Worm (Caenorhabditis elegans): ENCODE data around the gene lgc-20.

lgc-20 gene

ce11 chrII:11336163-11336562 lies 7.2 kb downstream of the lgc-20 start:
- no peak for TF ChIP-seq klf-2 (GFP tag; conservative IDR thresholded peaks at IDR 0.05)
- no peak for TF ChIP-seq cog-1 (tag; optimal IDR thresholded peaks at IDR 0.05)
- no peak for TF ChIP-seq tab-1 (GFP tag; IDR thresholded peaks at IDR 0.05)
- no peak for TF ChIP-seq med-1 (GFP tag; optimal IDR thresholded peaks at IDR 0.05; ENCODE audit: insufficient read depth)
- TF ChIP-seq flt-1 (GFP tag; IDR thresholded peaks at IDR 0.05), result no peak
- TF ChIP-seq ztf-29 (GFP tag; IDR thresholded peaks at IDR 0.05), result no peak
- TF ChIP-seq T22C8.4 (GFP tag; IDR thresholded peaks at IDR 0.05), result no peak
- no peak for TF ChIP-seq ztf-23 (GFP tag; IDR thresholded peaks at IDR 0.05)
- no peak for TF ChIP-seq ref-1 (GFP tag; conservative IDR thresholded peaks at IDR 0.05)

ce11 chrII:11335670-11336069 lies 7.7 kb downstream of the lgc-20 start:
- TF ChIP-seq ztf-23 (GFP tag; IDR thresholded peaks at IDR 0.05), result no peak
- no peak for TF ChIP-seq ztf-29 (GFP tag; IDR thresholded peaks at IDR 0.05)
- TF ChIP-seq med-1 (GFP tag; optimal IDR thresholded peaks at IDR 0.05; ENCODE audit: insufficient read depth), result no peak
- TF ChIP-seq ref-1 (GFP tag; conservative IDR thresholded peaks at IDR 0.05), result no peak
- TF ChIP-seq T22C8.4 (GFP tag; IDR thresholded peaks at IDR 0.05), result no peak
- no peak for TF ChIP-seq tab-1 (GFP tag; IDR thresholded peaks at IDR 0.05)
- TF ChIP-seq cog-1 (tag; optimal IDR thresholded peaks at IDR 0.05), result no peak
- TF ChIP-seq flt-1 (GFP tag; IDR thresholded peaks at IDR 0.05), result no peak
- no peak for TF ChIP-seq klf-2 (GFP tag; conservative IDR thresholded peaks at IDR 0.05)

- TF ChIP-seq T22C8.4 (GFP tag; IDR thresholded peaks at IDR 0.05), result no peak
- no peak for TF ChIP-seq med-1 (GFP tag; optimal IDR thresholded peaks at IDR 0.05; ENCODE audit: insufficient read depth)
- no peak for TF ChIP-seq cog-1 (tag; optimal IDR thresholded peaks at IDR 0.05)
- TF ChIP-seq flt-1 (GFP tag; IDR thresholded peaks at IDR 0.05), result no peak
- no peak for TF ChIP-seq tab-1 (GFP tag; IDR thresholded peaks at IDR 0.05)
- no peak for TF ChIP-seq ref-1 (GFP tag; conservative IDR thresholded peaks at IDR 0.05)
- TF ChIP-seq klf-2 (GFP tag; conservative IDR thresholded peaks at IDR 0.05), result no peak
- no peak for TF ChIP-seq ztf-29 (GFP tag; IDR thresholded peaks at IDR 0.05)
- no peak for TF ChIP-seq ztf-23 (GFP tag; IDR thresholded peaks at IDR 0.05)
Observed at ce11 chrII:11333846-11334638, 9.4 kb downstream of the lgc-20 start.

ce11 chrII:11333375-11333774 lies 10.0 kb downstream of the lgc-20 start:
- TF ChIP-seq cog-1 (tag; optimal IDR thresholded peaks at IDR 0.05) (no peak), ztf-23 (GFP tag; IDR thresholded peaks at IDR 0.05) (no peak), ztf-29 (GFP tag; IDR thresholded peaks at IDR 0.05) (no peak), T22C8.4 (GFP tag; IDR thresholded peaks at IDR 0.05) (no peak), ref-1 (GFP tag; conservative IDR thresholded peaks at IDR 0.05) (no peak), med-1 (GFP tag; optimal IDR thresholded peaks at IDR 0.05; ENCODE audit: insufficient read depth) (no peak), flt-1 (GFP tag; IDR thresholded peaks at IDR 0.05) (no peak), tab-1 (GFP tag; IDR thresholded peaks at IDR 0.05) (no peak), klf-2 (GFP tag; conservative IDR thresholded peaks at IDR 0.05) (no peak)

ce11 chrII:11329021-11329479 lies 14.4 kb downstream of the lgc-20 start, which contains the start of gene tag-180:
TSS of gene tag-180 (minus strand) at chrII:11329429.
- TF ChIP-seq med-1 (GFP tag; optimal IDR thresholded peaks at IDR 0.05; ENCODE audit: insufficient read depth) (no peak), klf-2 (GFP tag; conservative IDR thresholded peaks at IDR 0.05) (no peak), ztf-29 (GFP tag; IDR thresholded peaks at IDR 0.05) (no peak), ref-1 (GFP tag; conservative IDR thresholded peaks at IDR 0.05) (no peak), T22C8.4 (GFP tag; IDR thresholded peaks at IDR 0.05) (no peak), tab-1 (GFP tag; IDR thresholded peaks at IDR 0.05) (no peak), ztf-23 (GFP tag; IDR thresholded peaks at IDR 0.05) (no peak)

ce11 chrII:11319591-11319990 lies 23.8 kb downstream of the lgc-20 start, which contains the start of gene nlp-51:
TSS of gene nlp-51 (minus strand) at chrII:11319691.
- TF ChIP-seq med-1 (GFP tag; optimal IDR thresholded peaks at IDR 0.05; ENCODE audit: insufficient read depth) (no peak), flt-1 (GFP tag; IDR thresholded peaks at IDR 0.05) (no peak), ztf-29 (GFP tag; IDR thresholded peaks at IDR 0.05) (no peak), cog-1 (tag; optimal IDR thresholded peaks at IDR 0.05) (no peak), klf-2 (GFP tag; conservative IDR thresholded peaks at IDR 0.05) (no peak), ztf-23 (GFP tag; IDR thresholded peaks at IDR 0.05) (no peak), ref-1 (GFP tag; conservative IDR thresholded peaks at IDR 0.05) (no peak), T22C8.4 (GFP tag; IDR thresholded peaks at IDR 0.05) (no peak), tab-1 (GFP tag; IDR thresholded peaks at IDR 0.05) (no peak)

ce11 chrII:11316663-11317062 lies 26.7 kb downstream of the lgc-20 start:
- TF ChIP-seq med-1 (GFP tag; optimal IDR thresholded peaks at IDR 0.05; ENCODE audit: insufficient read depth) (no peak), ref-1 (GFP tag; conservative IDR thresholded peaks at IDR 0.05) (no peak), cog-1 (tag; optimal IDR thresholded peaks at IDR 0.05) (no peak), ztf-23 (GFP tag; IDR thresholded peaks at IDR 0.05) (no peak), tab-1 (GFP tag; IDR thresholded peaks at IDR 0.05) (no peak), klf-2 (GFP tag; conservative IDR thresholded peaks at IDR 0.05) (no peak), flt-1 (GFP tag; IDR thresholded peaks at IDR 0.05) (no peak), T22C8.4 (GFP tag; IDR thresholded peaks at IDR 0.05) (no peak), ztf-29 (GFP tag; IDR thresholded peaks at IDR 0.05) (no peak)

- no peak for TF ChIP-seq flt-1 (GFP tag; IDR thresholded peaks at IDR 0.05)
- no peak for TF ChIP-seq ztf-23 (GFP tag; IDR thresholded peaks at IDR 0.05)
- no peak for TF ChIP-seq ref-1 (GFP tag; conservative IDR thresholded peaks at IDR 0.05)
- TF ChIP-seq tab-1 (GFP tag; IDR thresholded peaks at IDR 0.05), result no peak
- TF ChIP-seq cog-1 (tag; optimal IDR thresholded peaks at IDR 0.05), result no peak
- no peak for TF ChIP-seq klf-2 (GFP tag; conservative IDR thresholded peaks at IDR 0.05)
Observed at ce11 chrII:11314165-11314564, 29.2 kb downstream of the lgc-20 start, which contains the start of gene T24F1.4. TSS of gene T24F1.4 (minus strand) at chrII:11314265.

- no peak for TF ChIP-seq cog-1 (tag; optimal IDR thresholded peaks at IDR 0.05)
- TF ChIP-seq ztf-23 (GFP tag; IDR thresholded peaks at IDR 0.05), result no peak
- TF ChIP-seq T22C8.4 (GFP tag; IDR thresholded peaks at IDR 0.05), result no peak
- no peak for TF ChIP-seq flt-1 (GFP tag; IDR thresholded peaks at IDR 0.05)
- 0 out of 2 replicates have a peak, but pooled peaks have one; percentile 13 for TF ChIP-seq tab-1 (GFP tag; IDR thresholded peaks at IDR 0.05)
- no peak for TF ChIP-seq klf-2 (GFP tag; conservative IDR thresholded peaks at IDR 0.05)
- no peak for TF ChIP-seq ref-1 (GFP tag; conservative IDR thresholded peaks at IDR 0.05)
- no peak for TF ChIP-seq med-1 (GFP tag; optimal IDR thresholded peaks at IDR 0.05; ENCODE audit: insufficient read depth)
Observed at ce11 chrII:11312223-11312622, 31.2 kb downstream of the lgc-20 start, which contains the start of gene T24F1.7. TSS of gene T24F1.7 (plus strand) at chrII:11312523.
